Fruit fly (Drosophila melanogaster): ENCODE data around the gene CG12078.

CG12078 gene

DNA sequence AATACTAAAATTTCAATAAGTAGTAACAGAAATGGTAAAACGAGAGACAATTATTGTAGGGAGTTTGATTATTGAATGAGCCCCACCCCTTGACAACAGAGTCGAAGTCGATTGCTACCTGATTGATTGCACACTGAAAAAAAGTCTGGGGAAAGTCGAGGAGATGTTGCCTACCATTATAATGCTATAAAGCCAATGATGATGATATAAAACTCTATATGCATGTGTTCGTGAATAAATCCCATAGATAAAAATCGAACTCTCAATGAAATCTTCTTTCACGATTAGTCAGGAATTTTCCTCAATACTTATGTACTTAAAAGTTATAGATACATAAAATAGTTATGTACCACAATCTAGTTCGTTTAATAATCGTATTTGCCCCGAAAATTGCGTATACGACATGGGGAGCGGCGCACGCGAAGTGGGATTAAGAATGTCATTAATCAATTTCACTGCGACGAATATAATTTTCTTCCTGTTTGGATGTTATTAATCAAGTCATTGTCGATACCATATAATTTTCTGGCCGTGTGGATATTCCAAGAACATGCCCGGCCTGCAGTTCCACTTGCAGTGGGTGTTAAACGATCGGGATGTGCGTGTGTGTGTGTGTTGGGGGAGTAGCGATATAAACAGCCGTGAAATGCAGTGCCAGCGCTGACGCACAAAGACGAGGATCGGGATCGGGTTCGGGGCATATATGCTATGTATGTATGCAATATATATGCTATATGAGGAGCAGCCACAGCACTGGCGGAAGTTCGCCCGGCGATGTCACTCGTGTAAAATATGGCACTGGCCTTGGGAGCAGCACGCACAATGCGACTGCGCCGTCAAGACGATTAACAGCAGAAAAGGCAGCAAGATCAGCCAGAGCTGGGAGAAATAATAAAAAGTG, at the start of gene CG12078:
CG12078 (minus strand) TSS at position 51 of the 901 bp plus-strand sequence.
- TF ChIP-seq pan (optimal IDR thresholded peaks at IDR 0.05) = no peak
- TF ChIP-seq Dll (optimal IDR thresholded peaks at IDR 0.05) = no peak
- TF ChIP-seq CG8478 (optimal IDR thresholded peaks at IDR 0.05) = no peak
- no peak for TF ChIP-seq psq (optimal IDR thresholded peaks at IDR 0.05)
- no peak for TF ChIP-seq EcR (GFP tag; optimal IDR thresholded peaks at IDR 0.05)
- TF ChIP-seq usp (GFP tag; optimal IDR thresholded peaks at IDR 0.05) = no peak

- TF ChIP-seq Dll (optimal IDR thresholded peaks at IDR 0.05) (no peak), EcR (GFP tag; optimal IDR thresholded peaks at IDR 0.05) (no peak), psq (optimal IDR thresholded peaks at IDR 0.05) (no peak), usp (GFP tag; optimal IDR thresholded peaks at IDR 0.05) (no peak)
Observed at dm6 chr3L:3291159-3291558, 47.1 kb upstream of the CG12078 start, which contains the start of gene CG12009. Gene CG12009, plus strand, starts transcription at chr3L:3291459.

DNA sequence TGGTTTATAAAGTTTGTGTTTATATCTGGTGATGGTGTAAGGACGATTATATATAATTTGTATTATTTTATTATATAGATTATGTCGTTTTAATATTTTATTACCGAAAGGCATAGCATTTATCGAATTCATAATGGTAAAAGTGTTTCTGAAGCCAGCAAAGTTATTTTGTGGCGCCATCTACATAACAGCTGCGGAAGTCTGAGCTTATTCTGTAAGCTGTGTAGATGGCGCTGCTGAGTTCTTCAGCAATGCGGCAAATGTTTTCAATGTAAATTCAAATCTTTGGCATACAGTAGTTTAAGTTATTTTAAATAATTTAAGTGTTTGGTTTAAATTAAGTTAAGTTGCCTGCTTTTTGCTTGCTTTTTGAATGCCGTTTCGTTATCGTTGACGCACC, 44.3 kb upstream of the CG12078 start:
- TF ChIP-seq usp (GFP tag; optimal IDR thresholded peaks at IDR 0.05) (no peak), EcR (GFP tag; optimal IDR thresholded peaks at IDR 0.05) (no peak), Dll (optimal IDR thresholded peaks at IDR 0.05) (no peak), pan (optimal IDR thresholded peaks at IDR 0.05) (no peak), psq (optimal IDR thresholded peaks at IDR 0.05) (no peak), CG8478 (optimal IDR thresholded peaks at IDR 0.05) (no peak)

DNA sequence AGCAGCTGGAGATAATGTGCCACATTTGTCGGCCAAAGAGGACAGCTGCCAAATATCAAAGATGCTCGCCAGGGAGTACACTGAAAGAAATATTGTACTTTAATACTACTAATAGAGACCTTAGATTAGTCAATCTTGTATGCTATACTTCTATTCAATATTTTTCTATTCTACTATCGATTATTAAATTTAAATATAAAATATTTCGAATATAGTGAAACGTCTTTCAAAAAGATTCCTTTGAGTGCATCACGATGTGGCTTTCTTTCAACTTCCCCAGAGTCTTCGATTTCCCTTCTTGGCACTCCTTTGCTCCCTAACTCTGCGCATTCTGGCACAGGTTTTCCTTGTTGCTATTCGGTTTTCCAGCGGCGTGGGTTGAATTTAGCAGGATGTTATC, 40.8 kb upstream of the CG12078 start:
- no peak for TF ChIP-seq Dll (optimal IDR thresholded peaks at IDR 0.05)
- no peak for TF ChIP-seq psq (optimal IDR thresholded peaks at IDR 0.05)
- no peak for TF ChIP-seq pan (optimal IDR thresholded peaks at IDR 0.05)
- TF ChIP-seq usp (GFP tag; optimal IDR thresholded peaks at IDR 0.05) = no peak
- no peak for TF ChIP-seq EcR (GFP tag; optimal IDR thresholded peaks at IDR 0.05)
- TF ChIP-seq CG8478 (optimal IDR thresholded peaks at IDR 0.05) = no peak

- TF ChIP-seq EcR (GFP tag; optimal IDR thresholded peaks at IDR 0.05) = no peak
- TF ChIP-seq Dll (optimal IDR thresholded peaks at IDR 0.05) = no peak
- TF ChIP-seq usp (GFP tag; optimal IDR thresholded peaks at IDR 0.05) = no peak
- TF ChIP-seq psq (optimal IDR thresholded peaks at IDR 0.05) = no peak
- no peak for TF ChIP-seq pan (optimal IDR thresholded peaks at IDR 0.05)
- TF ChIP-seq CG8478 (optimal IDR thresholded peaks at IDR 0.05) = no peak
Observed at dm6 chr3L:3283264-3283663, 39.2 kb upstream of the CG12078 start.

- TF ChIP-seq CG8478 (optimal IDR thresholded peaks at IDR 0.05) (no peak), Dll (optimal IDR thresholded peaks at IDR 0.05) (no peak), psq (optimal IDR thresholded peaks at IDR 0.05) (no peak), usp (GFP tag; optimal IDR thresholded peaks at IDR 0.05) (no peak)
Observed at dm6 chr3L:3279930-3280329, 35.8 kb upstream of the CG12078 start, which contains the start of gene CG12017. Gene CG12017, plus strand, starts transcription at chr3L:3280239.

DNA sequence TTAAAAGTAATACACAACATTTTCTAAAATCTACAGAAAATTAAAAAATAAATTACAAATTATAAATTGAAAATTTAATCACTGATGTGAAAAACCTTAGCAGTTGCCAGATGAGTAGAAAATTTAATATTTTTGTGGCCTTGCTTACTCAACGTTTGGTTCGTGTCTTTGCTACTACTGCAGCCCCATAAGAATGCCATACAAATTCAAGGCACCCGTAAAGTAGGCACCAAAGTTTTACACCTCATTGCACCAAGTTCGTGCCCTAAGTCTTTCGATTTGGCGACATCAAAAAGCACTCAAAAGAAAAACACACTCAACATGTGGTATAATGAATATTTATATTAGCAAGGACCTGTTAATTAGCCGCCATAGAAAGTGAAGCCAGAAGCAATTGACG, 32.8 kb upstream of the CG12078 start:
- TF ChIP-seq pan (optimal IDR thresholded peaks at IDR 0.05) (no peak), CG8478 (optimal IDR thresholded peaks at IDR 0.05) (no peak), usp (GFP tag; optimal IDR thresholded peaks at IDR 0.05) (no peak), psq (optimal IDR thresholded peaks at IDR 0.05) (no peak), EcR (GFP tag; optimal IDR thresholded peaks at IDR 0.05) (no peak), Dll (optimal IDR thresholded peaks at IDR 0.05) (no peak)

DNA sequence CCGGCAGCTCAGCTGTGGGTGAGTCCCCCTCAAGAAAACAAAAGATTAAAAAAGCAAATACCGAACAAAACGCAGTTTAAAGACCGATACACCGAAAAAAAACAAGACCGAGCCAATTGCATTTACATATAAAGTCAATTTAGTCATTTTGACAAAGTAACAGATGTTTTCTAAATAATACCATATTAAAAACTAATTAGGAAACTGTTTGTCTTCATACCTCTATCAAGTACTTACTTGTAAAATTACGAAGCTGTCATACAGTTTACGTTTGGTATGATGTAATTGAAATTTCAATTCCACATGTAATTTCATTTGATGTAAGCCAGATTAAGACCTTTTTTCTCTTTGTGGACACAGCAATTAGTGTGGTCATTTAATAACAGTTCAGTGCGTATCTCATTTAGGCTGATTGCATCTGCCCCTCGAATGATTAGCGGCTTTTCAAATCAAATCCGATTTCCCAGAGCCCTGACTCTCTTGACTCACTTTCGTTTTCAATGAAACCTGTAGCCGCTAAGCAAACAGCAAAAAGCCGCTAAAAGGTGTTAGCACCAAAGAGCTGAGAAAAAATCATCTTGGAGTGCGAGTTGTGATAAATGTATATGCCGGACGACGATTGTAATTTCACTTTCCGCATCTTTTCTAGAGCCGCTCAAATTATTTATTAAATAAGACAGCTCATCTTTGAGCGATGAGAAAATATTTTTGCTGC, 30.5 kb upstream of the CG12078 start:
- TF ChIP-seq EcR (GFP tag; optimal IDR thresholded peaks at IDR 0.05) (no peak), psq (optimal IDR thresholded peaks at IDR 0.05) (no peak), usp (GFP tag; optimal IDR thresholded peaks at IDR 0.05) (no peak), Dll (optimal IDR thresholded peaks at IDR 0.05) (no peak), CG8478 (optimal IDR thresholded peaks at IDR 0.05) (no peak), pan (optimal IDR thresholded peaks at IDR 0.05) (no peak)

DNA sequence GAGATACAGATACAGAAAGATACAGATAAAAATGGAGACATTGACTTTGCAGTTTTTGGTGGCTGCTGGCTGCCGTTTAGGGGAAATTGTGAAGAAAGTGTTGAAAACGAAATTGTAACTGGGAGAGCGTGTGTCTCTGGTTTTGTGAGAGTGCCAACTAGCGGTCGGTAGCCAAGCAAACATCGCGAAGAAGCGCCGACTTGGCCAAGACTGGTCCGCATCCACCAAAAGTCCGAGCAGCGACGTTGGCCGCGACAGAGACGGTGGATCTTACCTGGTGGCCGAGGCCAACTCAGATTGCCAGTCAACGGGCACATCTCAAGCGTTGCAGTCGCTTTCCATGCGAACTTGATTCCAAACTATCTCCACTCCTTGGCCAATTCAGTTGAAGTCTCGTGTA, 26.6 kb upstream of the CG12078 start, which contains the start of gene CG14960:
CG14960 (plus strand) TSS at position 301 of the 400 bp plus-strand sequence.
- TF ChIP-seq usp (GFP tag; optimal IDR thresholded peaks at IDR 0.05) (no peak), CG8478 (optimal IDR thresholded peaks at IDR 0.05) (no peak), pan (optimal IDR thresholded peaks at IDR 0.05) (no peak), Dll (optimal IDR thresholded peaks at IDR 0.05) (no peak), EcR (GFP tag; optimal IDR thresholded peaks at IDR 0.05) (no peak), psq (optimal IDR thresholded peaks at IDR 0.05) (no peak)

dm6 chr3L:3268161-3268560, 24.1 kb upstream of the CG12078 start, which contains the start of gene CG34265:
Gene CG34265, plus strand, starts transcription at chr3L:3268461.
- TF ChIP-seq pan (optimal IDR thresholded peaks at IDR 0.05) = no peak
- TF ChIP-seq EcR (GFP tag; optimal IDR thresholded peaks at IDR 0.05) = no peak
- TF ChIP-seq usp (GFP tag; optimal IDR thresholded peaks at IDR 0.05) = no peak
- no peak for TF ChIP-seq CG8478 (optimal IDR thresholded peaks at IDR 0.05)
- TF ChIP-seq psq (optimal IDR thresholded peaks at IDR 0.05) = no peak
- TF ChIP-seq Dll (optimal IDR thresholded peaks at IDR 0.05) = no peak

DNA sequence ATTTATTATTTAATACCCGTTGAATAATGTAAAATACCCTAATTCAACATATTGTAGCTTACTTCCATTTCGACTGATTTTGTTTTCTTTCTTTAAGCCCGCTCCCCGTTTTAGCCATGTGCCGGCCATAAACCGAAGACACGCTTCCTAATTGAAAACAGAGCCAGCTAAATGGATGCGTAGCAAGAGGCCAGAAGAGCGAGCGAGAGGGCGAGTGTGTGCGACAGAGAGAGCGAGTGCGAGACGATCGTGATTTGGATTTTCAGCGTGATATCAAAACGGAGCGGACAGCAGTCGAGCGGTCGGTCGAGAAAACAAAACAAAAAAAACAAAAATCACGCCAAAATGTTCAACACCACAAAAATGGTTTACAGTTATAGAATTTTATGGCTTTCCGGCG, 22.2 kb upstream of the CG12078 start:
- TF ChIP-seq CG8478 (optimal IDR thresholded peaks at IDR 0.05) (no peak), EcR (GFP tag; optimal IDR thresholded peaks at IDR 0.05) (no peak), usp (GFP tag; optimal IDR thresholded peaks at IDR 0.05) (no peak), Dll (optimal IDR thresholded peaks at IDR 0.05) (no peak), psq (optimal IDR thresholded peaks at IDR 0.05) (no peak), pan (optimal IDR thresholded peaks at IDR 0.05) (no peak)

- no peak for TF ChIP-seq CG8478 (optimal IDR thresholded peaks at IDR 0.05)
- TF ChIP-seq psq (optimal IDR thresholded peaks at IDR 0.05) = no peak
- no peak for TF ChIP-seq EcR (GFP tag; optimal IDR thresholded peaks at IDR 0.05)
- TF ChIP-seq Dll (optimal IDR thresholded peaks at IDR 0.05) = no peak
- TF ChIP-seq usp (GFP tag; optimal IDR thresholded peaks at IDR 0.05) = no peak
- no peak for TF ChIP-seq pan (optimal IDR thresholded peaks at IDR 0.05)
Observed at dm6 chr3L:3261642-3262041, 17.5 kb upstream of the CG12078 start.
